Worm (Caenorhabditis elegans) whole organism, young adult: ENCODE data around the gene ZK154.6.
A peak's percentile ranks its signal among the peaks of the same experiment; 100 is the strongest.

Experiments
- B0035.1 ChIP-seq: sonication (generic microtip); optimal IDR thresholded peaks from 2 replicates; lab custom pipeline; 2016; ENCODE audit warnings: missing genetic modification characterization, mild to moderate bottlenecking, missing compliant biosample characterization, missing genotype, missing genetic modification reagents
- C06A6.2 ChIP-seq: fragments of 200-800 bp; sonication (Bioruptor generic); conservative IDR thresholded peaks from 2 replicates; pipeline ENCODE4 v1.3.6; 2022; ENCODE audit warnings: missing genetic modification characterization, missing compliant biosample characterization
- C17E4.6 ChIP-seq: fragments of 200-800 bp; sonication (Bioruptor generic); IDR thresholded peaks from 2 replicates; pipeline ENCODE4 v1.3.6; 2022; ENCODE audit warnings: missing genetic modification reagents, missing genetic modification characterization, missing compliant biosample characterization
- D2030.7 ChIP-seq: fragments of 200-800 bp; sonication (Bioruptor generic); IDR thresholded peaks from 2 replicates; pipeline ENCODE4 v1.3.6; 2022; ENCODE audit warnings: missing genetic modification reagents, missing genetic modification characterization, missing compliant biosample characterization
- Y53G8AR.9 ChIP-seq: fragments of 200-800 bp; sonication (Bioruptor generic); conservative IDR thresholded peaks from 2 replicates; pipeline ENCODE4 v1.3.6; 2022; ENCODE audit warnings: missing genetic modification reagents, missing genetic modification characterization, missing compliant biosample characterization
- Y79H2A.3 ChIP-seq: fragments of 200-800 bp; sonication (Bioruptor generic); conservative IDR thresholded peaks from 2 replicates; pipeline ENCODE4 v1.3.6; 2022; ENCODE audit warnings: missing genetic modification reagents, missing genetic modification characterization, missing compliant biosample characterization
- Y95B8A.8 ChIP-seq: fragments of 200-800 bp; sonication (Bioruptor generic); IDR thresholded peaks from 2 replicates; pipeline ENCODE4 v1.3.6; 2022; ENCODE audit warnings: missing genetic modification reagents, missing genetic modification characterization, missing compliant biosample characterization
- ZK185.1 ChIP-seq: sonication (generic microtip); optimal IDR thresholded peaks from 2 replicates; lab custom pipeline; 2016; ENCODE audit warnings: mild to moderate bottlenecking, missing genetic modification characterization, missing compliant biosample characterization; ENCODE audit not compliant: poor library complexity, severe bottlenecking
- aptf-2 ChIP-seq: fragments of 200-800 bp; sonication (Bioruptor generic); conservative IDR thresholded peaks from 2 replicates; pipeline ENCODE4 v1.3.6; 2022; ENCODE audit warnings: missing genetic modification reagents, missing genetic modification characterization, missing compliant biosample characterization
- cebp-1 ChIP-seq, 2 experiments: fragments of 200-800 bp in 1 of 2; sonication (Bioruptor generic) in 1 of 2; sonication (generic microtip) in 1 of 2; IDR thresholded peaks in 1 of 2; optimal IDR thresholded peaks in 1 of 2; 2 replicates each; pipeline versions ENCODE4 v1.3.6 to Lab custom; 2017 to 2022; ENCODE audit warnings: missing compliant biosample characterization in 2 of 2, missing genetic modification characterization in 2 of 2, mild to moderate bottlenecking in 1 of 2, missing genetic modification reagents in 1 of 2, moderate library complexity in 1 of 2
- ceh-27 ChIP-seq: fragments of 200-800 bp; sonication (Bioruptor generic); optimal IDR thresholded peaks from 2 replicates; lab custom pipeline; 2018; ENCODE audit warnings: mild to moderate bottlenecking, missing genetic modification characterization, moderate library complexity, missing compliant biosample characterization
- ceh-58 ChIP-seq: fragments of 200-800 bp; sonication (Bioruptor generic); IDR thresholded peaks from 2 replicates; pipeline ENCODE4 v1.3.6; 2022; ENCODE audit warnings: missing genetic modification characterization, missing compliant biosample characterization
- dox-1 ChIP-seq: fragments of 200-800 bp; sonication (Bioruptor generic); IDR thresholded peaks from 2 replicates; pipeline ENCODE4 v1.3.6; 2022; ENCODE audit warnings: missing genetic modification reagents, missing genetic modification characterization, missing compliant biosample characterization
- dpl-1 ChIP-seq: fragments of 150-350 bp; optimal IDR thresholded peaks from 2 replicates; lab custom pipeline; 2014; ENCODE audit warnings: missing biosample characterization, missing genetic modification reagents, missing genetic modification characterization
- efl-1 ChIP-seq: fragments of 150-350 bp; optimal IDR thresholded peaks from 2 replicates; lab custom pipeline; 2014; ENCODE audit warnings: missing biosample characterization, missing genetic modification reagents, missing genetic modification characterization
- egrh-3 ChIP-seq: fragments of 200-800 bp; sonication (Bioruptor generic); IDR thresholded peaks from 2 replicates; pipeline ENCODE4 v1.3.6; 2022; ENCODE audit warnings: missing genetic modification reagents, missing genetic modification characterization, missing compliant biosample characterization
- ets-4 ChIP-seq: fragments of 200-800 bp; sonication (Bioruptor generic); optimal IDR thresholded peaks from 2 replicates; lab custom pipeline; 2018; ENCODE audit warnings: mild to moderate bottlenecking, missing genetic modification characterization, missing compliant biosample characterization
- him-1 ChIP-seq: sonication (generic microtip); optimal IDR thresholded peaks from 2 replicates; lab custom pipeline; 2016; ENCODE audit warnings: missing genotype, missing genetic modification reagents, missing genetic modification characterization, missing compliant biosample characterization
- hmg-1.2 ChIP-seq: fragments of 200-800 bp; sonication (Bioruptor generic); IDR thresholded peaks from 2 replicates; pipeline ENCODE4 v1.3.6; 2022; ENCODE audit warnings: missing genetic modification reagents, missing genetic modification characterization, missing compliant biosample characterization
- hrde-1 ChIP-seq: sonication (generic microtip); optimal IDR thresholded peaks from 2 replicates; lab custom pipeline; 2016; ENCODE audit warnings: missing genetic modification characterization, mild to moderate bottlenecking, missing compliant biosample characterization, moderate library complexity, missing genotype, missing genetic modification reagents, borderline replicate concordance
- lag-1 ChIP-seq: fragments of 200-800 bp; sonication (Bioruptor generic); IDR thresholded peaks from 2 replicates; pipeline ENCODE4 v1.3.6; 2022; ENCODE audit warnings: missing genetic modification reagents, missing genetic modification characterization, missing compliant biosample characterization
- let-526 ChIP-seq: fragments of 200-800 bp; sonication (Bioruptor generic); IDR thresholded peaks from 2 replicates; pipeline ENCODE4 v1.3.6; 2022; ENCODE audit warnings: missing genetic modification reagents, missing genetic modification characterization, missing compliant biosample characterization
- lin-35 ChIP-seq, 3 experiments: fragments of 150-350 bp in 2 of 3; sonication (generic microtip) in 1 of 3; optimal IDR thresholded peaks; 2 replicates each; lab custom pipeline; 2014 to 2018; ENCODE audit warnings: missing biosample characterization in 3 of 3, missing genetic modification characterization in 3 of 3, missing genetic modification reagents in 3 of 3
- lin-40 ChIP-seq: sonication (generic microtip); optimal IDR thresholded peaks from 2 replicates; lab custom pipeline; 2016; ENCODE audit warnings: missing genetic modification characterization, mild to moderate bottlenecking, missing compliant biosample characterization, missing genotype, missing genetic modification reagents
- madf-3 ChIP-seq: fragments of 200-800 bp; sonication (Bioruptor generic); IDR thresholded peaks from 2 replicates; pipeline ENCODE4 v1.3.6; 2022; ENCODE audit warnings: missing genetic modification reagents, missing genetic modification characterization, missing compliant biosample characterization
- madf-6 ChIP-seq: fragments of 200-800 bp; sonication (Bioruptor generic); IDR thresholded peaks from 2 replicates; pipeline ENCODE4 v1.3.6; 2022; ENCODE audit warnings: missing genetic modification reagents, missing genetic modification characterization, missing compliant biosample characterization
- nfya-1 ChIP-seq: sonication (generic microtip); optimal IDR thresholded peaks from 2 replicates; lab custom pipeline; 2017; ENCODE audit warnings: antibody characterized with exemption, missing compliant biosample characterization, missing genetic modification characterization, borderline replicate concordance; ENCODE audit not compliant: insufficient read depth
- nhr-27 ChIP-seq: fragments of 200-800 bp; sonication (Bioruptor generic); optimal IDR thresholded peaks from 2 replicates; lab custom pipeline; 2018; ENCODE audit warnings: mild to moderate bottlenecking, missing genetic modification characterization, moderate library complexity, missing compliant biosample characterization
- nhr-90 ChIP-seq: sonication (generic microtip); optimal IDR thresholded peaks from 2 replicates; lab custom pipeline; 2016; ENCODE audit warnings: missing genotype, mild to moderate bottlenecking, missing genetic modification characterization, missing compliant biosample characterization
- pbrm-1 ChIP-seq: fragments of 200-800 bp; sonication (Bioruptor generic); IDR thresholded peaks from 2 replicates; pipeline ENCODE4 v1.3.6; 2022; ENCODE audit warnings: missing genetic modification reagents, missing genetic modification characterization, missing compliant biosample characterization
- rpc-1 ChIP-seq, 2 experiments: fragments of 150-350 bp in 1 of 2; sonication (generic microtip) in 1 of 2; optimal IDR thresholded peaks; 2 replicates each; lab custom pipeline; 2014 to 2018; ENCODE audit warnings: missing biosample characterization in 1 of 2, missing genetic modification characterization in 1 of 2, missing genetic modification reagents in 1 of 2, missing genotype in 1 of 2
- snpc-1.3 ChIP-seq: sonication (generic microtip); optimal IDR thresholded peaks from 2 replicates; lab custom pipeline; 2017; ENCODE audit warnings: missing genetic modification characterization, mild to moderate bottlenecking, missing compliant biosample characterization, antibody characterized with exemption, moderate library complexity, missing genotype, missing genetic modification reagents; ENCODE audit not compliant: insufficient read depth
- snpc-4 ChIP-seq, 5 experiments: fragments of 150-350 bp in 1 of 5; sonication (generic microtip) in 4 of 5; optimal IDR thresholded peaks; 2 replicates each; lab custom pipeline; 2014 to 2018; ENCODE audit warnings: missing genetic modification characterization in 5 of 5, missing biosample characterization in 3 of 5, antibody characterized with exemption in 2 of 5, mild to moderate bottlenecking in 2 of 5, missing compliant biosample characterization in 2 of 5, missing genotype in 2 of 5, moderate library complexity in 2 of 5, missing genetic modification reagents in 1 of 5
- somi-1 ChIP-seq: fragments of 200-800 bp; sonication (Bioruptor generic); optimal IDR thresholded peaks from 2 replicates; lab custom pipeline; 2018; ENCODE audit warnings: mild to moderate bottlenecking, missing genetic modification characterization, missing compliant biosample characterization
- sptf-2 ChIP-seq: fragments of 200-800 bp; sonication (Bioruptor generic); optimal IDR thresholded peaks from 2 replicates; lab custom pipeline; 2018; ENCODE audit warnings: mild to moderate bottlenecking, missing genetic modification characterization, missing compliant biosample characterization
- unc-130 ChIP-seq: sonication (generic microtip); optimal IDR thresholded peaks from 2 replicates; lab custom pipeline; 2016; ENCODE audit warnings: missing genetic modification reagents, missing genetic modification characterization, missing compliant biosample characterization
- unc-62 ChIP-seq: fragments of 150-350 bp; optimal IDR thresholded peaks from 2 replicates; lab custom pipeline; 2014; ENCODE audit warnings: missing biosample characterization, missing genetic modification reagents, missing genetic modification characterization
- zfh-2 ChIP-seq: fragments of 200-800 bp; sonication (Bioruptor generic); conservative IDR thresholded peaks from 2 replicates; pipeline ENCODE4 v1.3.6; 2022; ENCODE audit warnings: missing genetic modification reagents, missing genetic modification characterization, missing compliant biosample characterization
- zim-3 ChIP-seq: sonication (generic microtip); optimal IDR thresholded peaks from 2 replicates; lab custom pipeline; 2017; ENCODE audit warnings: mild to moderate bottlenecking, missing genetic modification characterization, moderate library complexity, missing compliant biosample characterization
- ztf-18 ChIP-seq: sonication (generic microtip); optimal IDR thresholded peaks from 2 replicates; lab custom pipeline; 2016; ENCODE audit warnings: missing genotype, mild to moderate bottlenecking, missing genetic modification characterization, missing compliant biosample characterization
- ztf-22 ChIP-seq: fragments of 200-800 bp; sonication (Bioruptor generic); optimal IDR thresholded peaks from 2 replicates; lab custom pipeline; 2018; ENCODE audit warnings: mild to moderate bottlenecking, missing genetic modification characterization, moderate library complexity, missing compliant biosample characterization
- ztf-28 ChIP-seq: fragments of 200-800 bp; sonication (Bioruptor generic); IDR thresholded peaks from 2 replicates; pipeline ENCODE4 v1.3.6; 2022; ENCODE audit warnings: missing genetic modification reagents, missing genetic modification characterization, missing compliant biosample characterization
- ztf-3 ChIP-seq: fragments of 200-800 bp; sonication (Bioruptor generic); optimal IDR thresholded peaks from 2 replicates; lab custom pipeline; 2018; ENCODE audit warnings: mild to moderate bottlenecking, missing genetic modification characterization, missing compliant biosample characterization
- ztf-6 ChIP-seq: fragments of 200-800 bp; sonication (Bioruptor generic); IDR thresholded peaks from 2 replicates; pipeline ENCODE4 v1.3.6; 2022; ENCODE audit warnings: missing genetic modification reagents, missing genetic modification characterization, missing compliant biosample characterization

Gene ZK154.6

DNA sequence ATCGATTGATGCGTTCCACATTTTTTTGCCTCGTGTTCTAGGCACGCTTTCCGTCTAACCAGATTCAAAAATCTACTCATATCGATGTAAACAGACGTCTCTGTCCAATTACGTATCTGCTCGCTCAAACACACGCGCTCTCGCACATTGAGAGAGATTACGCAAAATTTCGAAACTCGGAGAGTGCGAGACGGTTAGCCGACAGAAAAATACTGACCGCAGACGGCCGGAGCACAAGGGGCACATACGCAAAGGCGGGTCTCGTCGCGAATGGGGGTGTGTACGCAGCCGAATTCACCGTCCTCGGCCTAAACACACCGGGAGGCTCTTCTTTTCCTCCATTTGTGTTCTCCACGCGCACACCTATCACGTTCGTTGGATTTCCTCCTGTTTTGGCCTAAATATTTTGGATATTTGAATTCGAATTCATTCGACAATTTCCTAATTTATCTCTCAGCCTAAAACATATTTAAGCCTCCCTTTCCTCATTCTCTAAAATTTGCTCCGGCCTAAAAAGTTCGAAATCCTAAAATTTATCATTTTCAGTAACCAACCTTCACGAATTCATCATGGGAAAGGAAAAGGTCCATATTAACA is 29.8 kb upstream of the ZK154.6 start, which contains the start of gene eef-1A.2 (continued):
- peak; percentile 67 for TF ChIP-seq unc-62
- TF ChIP-seq madf-3 (GFP tag; lab: Robert Waterston, UW): 0 out of 2 replicates have a peak, but pooled peaks have one; percentile 44
- peak; percentile 93 for TF ChIP-seq ceh-27
- TF ChIP-seq rpc-1 (optimal IDR thresholded peaks at IDR 0.05; lab: Kevin White, UChicago): no peak
- TF ChIP-seq rpc-1 (tag; optimal IDR thresholded peaks at IDR 0.05; lab: Kevin White, UChicago): no peak
- peak; percentile 31 for TF ChIP-seq snpc-4 (GFP tag; optimal IDR thresholded peaks at IDR 0.05; lab: Kevin White, UChicago)
- TF ChIP-seq snpc-4 (tag; optimal IDR thresholded peaks at IDR 0.05; lab: Kevin White, UChicago): peak in 3 of 4 experiments; percentile 36 to 74 (median 68)
- TF ChIP-seq ztf-28: 0 out of 2 replicates have a peak, but pooled peaks have one; percentile 46
- TF ChIP-seq ztf-3 (GFP tag; lab: Kevin White, UChicago): peak; percentile 30
- TF ChIP-seq ztf-6 (GFP tag; lab: Robert Waterston, UW): 0 out of 2 replicates have a peak, but pooled peaks have one; percentile 70
- TF ChIP-seq snpc-1.3 (tag; lab: Kevin White, UChicago): no peak
- no peak for TF ChIP-seq aptf-2
- peak in 1 of 3 experiments; percentile 78 for TF ChIP-seq lin-35 (GFP tag; optimal IDR thresholded peaks at IDR 0.05; lab: Kevin White, UChicago)
- no peak for TF ChIP-seq lag-1 (GFP tag; lab: Robert Waterston, UW)
- TF ChIP-seq ets-4 (GFP tag; lab: Kevin White, UChicago): peak; percentile 46
- peak; percentile 63 for TF ChIP-seq ztf-18 (tag; lab: Kevin White, UChicago)
- TF ChIP-seq efl-1 (GFP tag; lab: Kevin White, UChicago): no peak
- no peak for TF ChIP-seq hrde-1 (tag; lab: Kevin White, UChicago)
- peak; percentile 83 for TF ChIP-seq hmg-1.2 (GFP tag; lab: Robert Waterston, UW)
- TF ChIP-seq lin-40 (tag; lab: Kevin White, UChicago): peak; percentile 93
- TF ChIP-seq C17E4.6 (GFP tag; lab: Robert Waterston, UW): no peak
- TF ChIP-seq B0035.1: no peak
- peak; percentile 88 for TF ChIP-seq pbrm-1 (GFP tag; lab: Robert Waterston, UW)
- 0 out of 2 replicates have a peak, but pooled peaks have one; percentile 18 for TF ChIP-seq madf-6 (GFP tag; lab: Robert Waterston, UW)
- peak; percentile 98 for TF ChIP-seq zfh-2
- peak; percentile 67; the same call in 1 of the 2 replicates for TF ChIP-seq Y53G8AR.9 (GFP tag; lab: Robert Waterston, UW)
- TF ChIP-seq nhr-90 (tag; lab: Kevin White, UChicago): peak; percentile 73
- peak; percentile 42 for TF ChIP-seq sptf-2
- TF ChIP-seq him-1 (tag; lab: Kevin White, UChicago): no peak
- TF ChIP-seq ZK185.1 (tag; lab: Kevin White, UChicago): peak; percentile 78
- 0 out of 2 replicates have a peak, but pooled peaks have one; percentile 47 for TF ChIP-seq Y79H2A.3 (GFP tag; lab: Robert Waterston, UW)
- no peak for TF ChIP-seq unc-130 (GFP tag; lab: Kevin White, UChicago)
- peak; percentile 93 for TF ChIP-seq dox-1 (GFP tag; lab: Robert Waterston, UW)
- TF ChIP-seq let-526 (GFP tag; lab: Robert Waterston, UW): peak; percentile 85
- peak; percentile 72 for TF ChIP-seq egrh-3 (GFP tag; lab: Robert Waterston, UW)
- TF ChIP-seq zim-3 (tag; lab: Kevin White, UChicago): no peak
- peak; percentile 83 for TF ChIP-seq somi-1 (GFP tag; lab: Kevin White, UChicago)
- no peak for TF ChIP-seq ceh-58 (GFP tag; lab: Robert Waterston, UW)
- no peak for TF ChIP-seq nfya-1 (tag; lab: Kevin White, UChicago)
- TF ChIP-seq ztf-22: peak; percentile 88
- TF ChIP-seq dpl-1: no peak
- TF ChIP-seq C06A6.2: peak; percentile 85
- no peak for TF ChIP-seq nhr-27
- no peak for TF ChIP-seq D2030.7 (GFP tag; lab: Robert Waterston, UW)
- peak; percentile 100 for TF ChIP-seq cebp-1 (GFP tag; IDR thresholded peaks at IDR 0.05; lab: Robert Waterston, UW)
- peak; percentile 100 for TF ChIP-seq cebp-1 (tag; optimal IDR thresholded peaks at IDR 0.05; lab: Kevin White, UChicago)
- TF ChIP-seq Y95B8A.8 (GFP tag; lab: Robert Waterston, UW): no peak
